Fruit fly (Drosophila melanogaster) whole organism, embryonic: ENCODE data around the gene Lim3.

Source experiments
- Ada2b ChIP-seq: fragments of 200-800 bp; sonication (Bioruptor generic); IDR thresholded peaks from 2 replicates; pipeline ENCODE4 v1.3.6; 2022; ENCODE audit warnings: missing biosample characterization, missing genetic modification characterization
- BEAF-32 ChIP-seq: fragments of 200-800 bp; sonication (Bioruptor generic); optimal IDR thresholded peaks from 3 replicates; lab custom pipeline; 2017; ENCODE audit warnings: missing biosample characterization, missing genetic modification characterization, mild to moderate bottlenecking, moderate library complexity, missing genetic modification reagents
- CG10147 ChIP-seq: fragments of 200-800 bp; sonication (Bioruptor generic); optimal IDR thresholded peaks from 2 replicates; lab custom pipeline; 2019; ENCODE audit warnings: missing biosample characterization, mild to moderate bottlenecking, missing genetic modification characterization, moderate library complexity
- CG10267 ChIP-seq: fragments of 200-800 bp; sonication (Bioruptor generic); optimal IDR thresholded peaks from 2 replicates; lab custom pipeline; 2018; ENCODE audit warnings: missing biosample characterization, mild to moderate bottlenecking, missing genetic modification characterization, moderate library complexity
- CG11456 ChIP-seq: fragments of 200-800 bp; sonication (Bioruptor generic); IDR thresholded peaks from 3 replicates; pipeline ENCODE4 v1.3.6; 2022; ENCODE audit warnings: missing biosample characterization, missing genetic modification characterization
- CG11504 ChIP-seq: fragments of 200-800 bp; sonication (Bioruptor generic); optimal IDR thresholded peaks from 3 replicates; lab custom pipeline; 2019; ENCODE audit warnings: missing biosample characterization, mild to moderate bottlenecking, missing genetic modification characterization, moderate library complexity
- CG12391 ChIP-seq: fragments of 200-800 bp; sonication (Bioruptor generic); optimal IDR thresholded peaks from 3 replicates; lab custom pipeline; 2018; ENCODE audit warnings: missing biosample characterization, mild to moderate bottlenecking, missing genetic modification characterization, moderate library complexity
- CG12744 ChIP-seq: fragments of 200-800 bp; sonication (Bioruptor generic); optimal IDR thresholded peaks from 2 replicates; lab custom pipeline; 2016; ENCODE audit warnings: missing biosample characterization, missing genetic modification characterization
- CG13296 ChIP-seq: fragments of 200-800 bp; sonication (Bioruptor generic); optimal IDR thresholded peaks from 3 replicates; lab custom pipeline; 2018; ENCODE audit warnings: missing biosample characterization, mild to moderate bottlenecking, missing genetic modification characterization
- CG16863 ChIP-seq: fragments of 200-800 bp; sonication (Bioruptor generic); optimal IDR thresholded peaks from 3 replicates; lab custom pipeline; 2016; ENCODE audit warnings: missing biosample characterization, missing genetic modification characterization
- CG17328 ChIP-seq: fragments of 200-800 bp; sonication (Bioruptor generic); IDR thresholded peaks from 2 replicates; pipeline ENCODE4 v1.3.6; 2022; ENCODE audit warnings: missing biosample characterization, missing genetic modification characterization
- CG17361 ChIP-seq: fragments of 200-800 bp; sonication (Bioruptor generic); IDR thresholded peaks from 3 replicates; pipeline ENCODE4 v1.3.6; 2022; ENCODE audit warnings: missing biosample characterization, missing genetic modification characterization
- CG17612 ChIP-seq: fragments of 200-800 bp; sonication (Bioruptor generic); IDR thresholded peaks from 2 replicates; pipeline ENCODE4 v1.3.6; 2022; ENCODE audit warnings: missing biosample characterization, missing genetic modification characterization
- CG2120 ChIP-seq: fragments of 200-800 bp; sonication (Bioruptor generic); optimal IDR thresholded peaks from 3 replicates; lab custom pipeline; 2016; ENCODE audit warnings: missing biosample characterization, missing genetic modification characterization
- CG2199 ChIP-seq: fragments of 200-800 bp; sonication (Bioruptor generic); IDR thresholded peaks from 3 replicates; pipeline ENCODE4 v1.3.6; 2022; ENCODE audit warnings: missing biosample characterization, missing genetic modification characterization
- CG3065 ChIP-seq: fragments of 200-800 bp; sonication (Bioruptor generic); optimal IDR thresholded peaks from 2 replicates; lab custom pipeline; 2016; ENCODE audit warnings: missing biosample characterization, missing genetic modification characterization
- CG31365 ChIP-seq: fragments of 200-800 bp; sonication (Bioruptor generic); optimal IDR thresholded peaks from 2 replicates; lab custom pipeline; 2018; ENCODE audit warnings: missing biosample characterization, mild to moderate bottlenecking, missing genetic modification characterization
- CG31441 ChIP-seq: fragments of 200-800 bp; sonication (Bioruptor generic); IDR thresholded peaks from 2 replicates; pipeline ENCODE4 v1.3.6; 2022; ENCODE audit warnings: missing biosample characterization, missing genetic modification characterization
- CG33557 ChIP-seq: fragments of 200-800 bp; sonication (Bioruptor generic); optimal IDR thresholded peaks from 2 replicates; lab custom pipeline; 2019; ENCODE audit warnings: missing biosample characterization, mild to moderate bottlenecking, missing genetic modification characterization, moderate library complexity
- CG3847 ChIP-seq: fragments of 200-800 bp; sonication (Bioruptor generic); IDR thresholded peaks from 2 replicates; pipeline ENCODE4 v1.3.6; 2022; ENCODE audit warnings: missing biosample characterization, missing genetic modification characterization
- CG4404 ChIP-seq: fragments of 200-800 bp; sonication (Bioruptor generic); IDR thresholded peaks from 2 replicates; pipeline ENCODE4 v1.3.6; 2022; ENCODE audit warnings: missing biosample characterization, missing genetic modification characterization
- CG5245 ChIP-seq: fragments of 200-800 bp; sonication (Bioruptor generic); optimal IDR thresholded peaks from 3 replicates; lab custom pipeline; 2016; ENCODE audit warnings: missing biosample characterization, missing genetic modification characterization
- CG6689 ChIP-seq: fragments of 200-800 bp; sonication (Bioruptor generic); IDR thresholded peaks from 2 replicates; pipeline ENCODE4 v1.3.6; 2022; ENCODE audit warnings: missing biosample characterization, missing genetic modification characterization
- CG7745 ChIP-seq: fragments of 200-800 bp; sonication (Bioruptor generic); optimal IDR thresholded peaks from 2 replicates; lab custom pipeline; 2018; ENCODE audit warnings: missing biosample characterization, mild to moderate bottlenecking, missing genetic modification characterization, moderate library complexity
- CG9215 ChIP-seq: fragments of 200-800 bp; sonication (Bioruptor generic); IDR thresholded peaks from 2 replicates; pipeline ENCODE4 v1.3.6; 2022; ENCODE audit warnings: missing biosample characterization, missing genetic modification characterization
- CG9876 ChIP-seq: fragments of 200-800 bp; sonication (Bioruptor generic); optimal IDR thresholded peaks from 2 replicates; lab custom pipeline; 2016; ENCODE audit warnings: missing biosample characterization, missing genetic modification characterization
- Deaf1 ChIP-seq: fragments of 200-800 bp; optimal IDR thresholded peaks from 3 replicates; lab custom pipeline; 2019; ENCODE audit warnings: missing biosample characterization, mild to moderate bottlenecking, missing genetic modification characterization, moderate library complexity
- Dip2 ChIP-seq: fragments of 200-800 bp; sonication (Bioruptor generic); IDR thresholded peaks from 2 replicates; pipeline ENCODE4 v1.3.6; 2022; ENCODE audit warnings: missing biosample characterization, missing genetic modification characterization
- Ets65A ChIP-seq: fragments of 200-800 bp; sonication (Bioruptor generic); peaks from one replicate; lab custom pipeline; 2016; ENCODE audit warnings: missing biosample characterization, missing genetic modification characterization
- Hmx ChIP-seq: fragments of 200-800 bp; sonication (Bioruptor generic); optimal IDR thresholded peaks from 2 replicates; lab custom pipeline; 2016; ENCODE audit warnings: missing biosample characterization, missing genetic modification characterization
- Hr78 ChIP-seq, 2 experiments: fragments of 200-800 bp in 1 of 2; fragments of >200 bp in 1 of 2; sonication (Bioruptor generic) in 1 of 2; optimal IDR thresholded peaks; 2 replicates each; lab custom pipeline; 2017 to 2019; ENCODE audit warnings: missing biosample characterization in 2 of 2, missing genetic modification characterization in 2 of 2, mild to moderate bottlenecking in 1 of 2, moderate library complexity in 1 of 2
- Lim3 ChIP-seq: fragments of 200-800 bp; sonication (Bioruptor generic); IDR thresholded peaks from 2 replicates; pipeline ENCODE4 v1.3.6; 2022; ENCODE audit warnings: missing biosample characterization, missing genetic modification characterization
- Nf-YA ChIP-seq: fragments of 200-800 bp; sonication (Bioruptor generic); IDR thresholded peaks from 2 replicates; pipeline ENCODE4 v1.3.6; 2022; ENCODE audit warnings: missing biosample characterization, missing genetic modification characterization
- Scr ChIP-seq: fragments of 200-800 bp; sonication (Bioruptor generic); IDR thresholded peaks from 2 replicates; pipeline ENCODE4 v1.3.6; 2022; ENCODE audit warnings: missing biosample characterization, missing genetic modification characterization; ENCODE audit not compliant: partially characterized antibody
- Sox102F ChIP-seq: fragments of 200-800 bp; sonication (Bioruptor generic); optimal IDR thresholded peaks from 2 replicates; lab custom pipeline; 2018; ENCODE audit warnings: missing biosample characterization, mild to moderate bottlenecking, missing genetic modification characterization, moderate library complexity
- ara ChIP-seq: fragments of 200-800 bp; sonication (Bioruptor generic); IDR thresholded peaks from 2 replicates; pipeline ENCODE4 v1.3.6; 2022; ENCODE audit warnings: missing biosample characterization, missing genetic modification characterization
- bcd ChIP-seq: fragments of 200-800 bp; sonication (Bioruptor generic); optimal IDR thresholded peaks from 2 replicates; lab custom pipeline; 2017; ENCODE audit warnings: missing biosample characterization, mild to moderate bottlenecking, missing genetic modification characterization
- crc ChIP-seq: fragments of 200-800 bp; sonication (Bioruptor generic); optimal IDR thresholded peaks from 2 replicates; lab custom pipeline; 2016; ENCODE audit warnings: missing biosample characterization, missing genetic modification characterization
- ind ChIP-seq: fragments of 200-800 bp; sonication (Bioruptor generic); optimal IDR thresholded peaks from 3 replicates; lab custom pipeline; 2016; ENCODE audit warnings: missing biosample characterization, missing genetic modification characterization
- kah ChIP-seq: fragments of 200-800 bp; sonication (Bioruptor generic); optimal IDR thresholded peaks from 2 replicates; lab custom pipeline; 2018; ENCODE audit warnings: missing biosample characterization, mild to moderate bottlenecking, missing genetic modification characterization
- lilli ChIP-seq: fragments of 200-800 bp; sonication (Bioruptor generic); optimal IDR thresholded peaks from 3 replicates; lab custom pipeline; 2016; ENCODE audit warnings: missing biosample characterization, missing genetic modification characterization
- luna ChIP-seq: fragments of 200-800 bp; sonication (Bioruptor generic); optimal IDR thresholded peaks from 2 replicates; lab custom pipeline; 2016; ENCODE audit warnings: missing biosample characterization, missing genetic modification characterization
- mam ChIP-seq: fragments of 200-800 bp; sonication (Bioruptor generic); optimal IDR thresholded peaks from 3 replicates; lab custom pipeline; 2016; ENCODE audit warnings: missing biosample characterization, missing genetic modification characterization
- row ChIP-seq: fragments of 200-800 bp; sonication (Bioruptor generic); IDR thresholded peaks from 3 replicates; pipeline ENCODE4 v1.3.6; 2022; ENCODE audit warnings: missing biosample characterization, missing genetic modification characterization
- sens ChIP-seq: fragments of 200-800 bp; sonication (Bioruptor generic); peaks from one replicate; lab custom pipeline; 2016; ENCODE audit warnings: missing biosample characterization, missing genetic modification characterization
- sob ChIP-seq: fragments of 200-800 bp; sonication (Bioruptor generic); IDR thresholded peaks from 2 replicates; pipeline ENCODE4 v1.3.6; 2022; ENCODE audit warnings: missing biosample characterization, missing genetic modification characterization
- tgo ChIP-seq: fragments of 200-800 bp; sonication (Bioruptor generic); IDR thresholded peaks from 3 replicates; pipeline ENCODE4 v1.3.6; 2022; ENCODE audit warnings: missing biosample characterization, missing genetic modification characterization
- unc-4 ChIP-seq: fragments of 200-800 bp; sonication (Bioruptor generic); IDR thresholded peaks from 2 replicates; pipeline ENCODE4 v1.3.6; 2022; ENCODE audit warnings: missing biosample characterization, missing genetic modification characterization; ENCODE audit not compliant: partially characterized antibody
- zfh2 ChIP-seq: fragments of 200-800 bp; sonication (Bioruptor generic); optimal IDR thresholded peaks from 2 replicates; lab custom pipeline; 2016; ENCODE audit warnings: missing biosample characterization, missing genetic modification characterization

The Lim3 gene

DNA sequence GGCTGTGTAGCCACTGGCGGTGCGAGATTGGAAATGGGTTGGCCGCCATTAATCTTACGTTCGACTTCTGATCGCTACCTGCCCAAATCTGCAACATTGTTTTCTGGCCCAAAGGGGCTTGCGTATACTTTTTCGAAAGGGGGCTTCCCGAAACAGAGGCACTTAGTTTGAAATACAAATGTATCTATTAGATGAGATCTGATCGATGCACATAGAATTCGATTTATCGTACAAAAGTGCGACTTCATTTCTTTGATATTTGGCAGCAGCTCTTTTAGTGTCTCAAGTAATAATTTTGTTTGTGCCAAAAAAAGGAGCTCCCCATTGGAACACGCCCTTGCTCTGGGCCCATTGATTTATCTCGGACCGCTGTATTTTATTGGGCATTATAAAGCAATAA is 36.5 kb downstream of the Lim3 start:
- TF ChIP-seq CG2199 (GFP tag; lab: Robert Waterston, UW) = no peak
- TF ChIP-seq CG31365 = no peak
- TF ChIP-seq crc = no peak

DNA sequence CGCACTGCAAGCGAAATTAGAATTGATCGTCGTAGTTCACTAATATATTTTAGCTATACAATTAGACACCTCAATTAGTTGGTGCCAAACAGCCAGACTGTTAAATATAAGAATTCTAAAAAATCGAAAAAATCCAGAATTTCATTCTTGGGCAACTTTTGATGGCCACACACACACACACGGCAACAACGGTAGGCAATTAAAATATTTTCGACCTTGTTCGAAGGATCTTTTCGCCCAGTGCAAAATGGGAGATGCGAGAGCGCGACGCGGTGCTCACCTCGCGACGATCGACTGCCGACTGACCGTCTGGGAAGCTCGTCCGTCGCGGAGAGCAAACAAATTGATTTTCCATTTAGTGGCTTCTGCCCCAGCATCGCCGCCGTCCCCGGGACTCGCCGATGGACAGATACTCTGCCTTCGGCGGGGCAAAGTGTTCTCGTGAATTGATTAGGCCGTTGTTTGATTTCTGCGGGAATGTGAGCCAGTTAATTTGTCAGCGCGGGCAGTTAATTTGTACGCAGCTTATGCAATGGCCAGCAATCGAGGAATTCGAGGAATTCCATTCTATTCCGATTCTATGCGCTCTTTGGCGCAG is 38.6 kb downstream of the Lim3 start, which contains the start of gene CG10702:
TSS of gene CG10702 (minus strand) at position 304 of the 598 bp plus-strand sequence.
- no peak for TF ChIP-seq luna (GFP tag; lab: Kevin White, UChicago)
- no peak for TF ChIP-seq CG33557
- TF ChIP-seq Scr (GFP tag; lab: Robert Waterston, UW) = no peak
- peak; percentile 39 for TF ChIP-seq mam (GFP tag; lab: Kevin White, UChicago)
- no peak for TF ChIP-seq ara (GFP tag; lab: Robert Waterston, UW)
- 0 out of 2 replicates have a peak, but pooled peaks have one; percentile 20 for TF ChIP-seq CG17328 (GFP tag; lab: Robert Waterston, UW)
- TF ChIP-seq CG2199 (GFP tag; lab: Robert Waterston, UW) = 0 out of 3 replicates have a peak, but pooled peaks have one; percentile 20
- TF ChIP-seq sens = peak; percentile 51
- TF ChIP-seq CG10147 = no peak
- no peak for TF ChIP-seq CG4404
- no peak for TF ChIP-seq Hr78 (GFP tag; optimal IDR thresholded peaks at IDR 0.05; lab: Kevin White, UChicago)
- peak; percentile 18; the same call in 1 of the 3 replicates for TF ChIP-seq tgo (GFP tag; lab: Robert Waterston, UW)
- TF ChIP-seq CG16863 (GFP tag; lab: Kevin White, UChicago) = no peak
- no peak for TF ChIP-seq CG12744 (GFP tag; lab: Kevin White, UChicago)
- no peak for TF ChIP-seq Nf-YA (GFP tag; lab: Robert Waterston, UW)
- no peak for TF ChIP-seq CG10267 (tag; lab: Kevin White, UChicago)
- TF ChIP-seq row (GFP tag; lab: Robert Waterston, UW) = peak; percentile 34; the same call in 1 of the 3 replicates
- peak; percentile 7 for TF ChIP-seq ind (GFP tag; lab: Kevin White, UChicago)
- TF ChIP-seq Ada2b = peak; percentile 28; the same call in 1 of the 2 replicates
- TF ChIP-seq CG9215 (GFP tag; lab: Robert Waterston, UW) = 0 out of 2 replicates have a peak, but pooled peaks have one; percentile 8
- TF ChIP-seq CG31441 (GFP tag; lab: Robert Waterston, UW) = peak; percentile 33; the same call in 1 of the 2 replicates
- no peak for TF ChIP-seq CG5245 (GFP tag; lab: Kevin White, UChicago)
- TF ChIP-seq Dip2 (GFP tag; lab: Robert Waterston, UW) = no peak
- no peak for TF ChIP-seq CG13296 (GFP tag; lab: Kevin White, UChicago)
- no peak for TF ChIP-seq CG9876 (GFP tag; lab: Kevin White, UChicago)
- no peak for TF ChIP-seq CG7745 (tag; lab: Kevin White, UChicago)
- TF ChIP-seq unc-4 (GFP tag; lab: Robert Waterston, UW) = no peak
- peak; percentile 91 for TF ChIP-seq Ets65A (GFP tag; lab: Kevin White, UChicago)
- no peak for TF ChIP-seq CG3065
- peak; percentile 27; the same call in 1 of the 2 replicates for TF ChIP-seq CG6689 (GFP tag; lab: Robert Waterston, UW)
- peak; percentile 21 for TF ChIP-seq Deaf1 (tag; lab: Kevin White, UChicago)
- 0 out of 2 replicates have a peak, but pooled peaks have one; percentile 5 for TF ChIP-seq CG3847 (GFP tag; lab: Robert Waterston, UW)
- no peak for TF ChIP-seq CG12391 (tag; lab: Kevin White, UChicago)
- peak; percentile 42 for TF ChIP-seq CG11504 (tag; lab: Kevin White, UChicago)
- TF ChIP-seq Sox102F (GFP tag; lab: Kevin White, UChicago) = peak; percentile 15
- TF ChIP-seq Hmx (GFP tag; lab: Kevin White, UChicago) = no peak
- peak; percentile 31 for TF ChIP-seq zfh2
- TF ChIP-seq bcd (GFP tag; lab: Kevin White, UChicago) = peak; percentile 20
- TF ChIP-seq BEAF-32 (GFP tag; lab: Kevin White, UChicago) = no peak
- no peak for TF ChIP-seq CG17612 (GFP tag; lab: Robert Waterston, UW)
- 0 out of 3 replicates have a peak, but pooled peaks have one; percentile 5 for TF ChIP-seq CG11456 (GFP tag; lab: Robert Waterston, UW)
- peak; percentile 11 for TF ChIP-seq lilli (GFP tag; lab: Kevin White, UChicago)
- peak; percentile 33 for TF ChIP-seq CG2120
- no peak for TF ChIP-seq kah (GFP tag; lab: Kevin White, UChicago)
- TF ChIP-seq sob (GFP tag; lab: Robert Waterston, UW) = 0 out of 2 replicates have a peak, but pooled peaks have one; percentile 41
- TF ChIP-seq Lim3 = 0 out of 2 replicates have a peak, but pooled peaks have one; percentile 6
- peak; percentile 54; the same call in 2 of the 3 replicates for TF ChIP-seq CG17361
